Fruit fly (Drosophila melanogaster) whole organism, embryonic: ENCODE data around the gene CG6733.

Source experiments
- Atf3 ChIP-seq: fragments of 200-800 bp; sonication (Bioruptor generic); optimal IDR thresholded peaks from 3 replicates; lab custom pipeline; 2016; ENCODE audit warnings: missing biosample characterization, missing genetic modification characterization
- Blimp-1 ChIP-seq: fragments of 200-800 bp; sonication (Bioruptor generic); optimal IDR thresholded peaks from 3 replicates; lab custom pipeline; 2018; ENCODE audit warnings: missing biosample characterization, missing genetic modification characterization, mild to moderate bottlenecking, moderate library complexity, missing genetic modification reagents
- CG10959 ChIP-seq: fragments of 200-800 bp; sonication (Bioruptor generic); IDR thresholded peaks from 2 replicates; pipeline ENCODE4 v1.3.6; 2022; ENCODE audit warnings: missing biosample characterization, missing genetic modification characterization
- CG12299 ChIP-seq: fragments of 200-800 bp; sonication (Bioruptor generic); optimal IDR thresholded peaks from 2 replicates; lab custom pipeline; 2018; ENCODE audit warnings: missing biosample characterization, mild to moderate bottlenecking, missing genetic modification characterization
- CG13123 ChIP-seq: fragments of 200-800 bp; sonication (Bioruptor generic); optimal IDR thresholded peaks from 2 replicates; lab custom pipeline; 2016; ENCODE audit warnings: missing biosample characterization, missing genetic modification characterization
- CG13296 ChIP-seq: fragments of 200-800 bp; sonication (Bioruptor generic); optimal IDR thresholded peaks from 3 replicates; lab custom pipeline; 2018; ENCODE audit warnings: missing biosample characterization, mild to moderate bottlenecking, missing genetic modification characterization
- CG13624 ChIP-seq: fragments of 200-800 bp; sonication (Bioruptor generic); optimal IDR thresholded peaks from 2 replicates; lab custom pipeline; 2016; ENCODE audit warnings: missing biosample characterization, missing genetic modification characterization
- CG32767 ChIP-seq: fragments of 200-800 bp; sonication (Bioruptor generic); IDR thresholded peaks from 2 replicates; pipeline ENCODE4 v1.3.6; 2022; ENCODE audit warnings: missing biosample characterization, missing genetic modification characterization
- CG4328 ChIP-seq: fragments of 200-800 bp; sonication (Bioruptor generic); optimal IDR thresholded peaks from 3 replicates; lab custom pipeline; 2017; ENCODE audit warnings: missing biosample characterization, missing genetic modification reagents, missing genetic modification characterization
- CG4617 ChIP-seq: fragments of 200-800 bp; sonication (Bioruptor generic); optimal IDR thresholded peaks from 3 replicates; lab custom pipeline; 2016; ENCODE audit warnings: missing biosample characterization, missing genetic modification characterization, borderline replicate concordance
- CG4707 ChIP-seq: fragments of 200-800 bp; sonication (Bioruptor generic); optimal IDR thresholded peaks from 2 replicates; lab custom pipeline; 2018; ENCODE audit warnings: missing biosample characterization, mild to moderate bottlenecking, missing genetic modification characterization, moderate library complexity
- CG4730 ChIP-seq: fragments of 200-800 bp; sonication (Bioruptor generic); IDR thresholded peaks from 2 replicates; pipeline ENCODE4 v1.3.6; 2022; ENCODE audit warnings: missing biosample characterization, missing genetic modification characterization
- CG6175 ChIP-seq: fragments of 200-800 bp; sonication (Bioruptor generic); IDR thresholded peaks from 3 replicates; pipeline ENCODE4 v1.3.6; 2022; ENCODE audit warnings: missing biosample characterization, missing genetic modification characterization
- CG7271 ChIP-seq: fragments of 200-800 bp; sonication (Bioruptor generic); optimal IDR thresholded peaks from 2 replicates; lab custom pipeline; 2018; ENCODE audit warnings: missing biosample characterization, mild to moderate bottlenecking, missing genetic modification characterization, moderate library complexity
- CG7372 ChIP-seq: fragments of 200-800 bp; sonication (Bioruptor generic); IDR thresholded peaks from 2 replicates; pipeline ENCODE4 v1.3.6; 2022; ENCODE audit warnings: missing biosample characterization, missing genetic modification characterization
- CG7556 ChIP-seq: fragments of 200-800 bp; sonication (Bioruptor generic); optimal IDR thresholded peaks from 2 replicates; lab custom pipeline; 2017; ENCODE audit warnings: missing biosample characterization, mild to moderate bottlenecking, missing genetic modification characterization
- CG7963 ChIP-seq: fragments of 200-800 bp; sonication (Bioruptor generic); IDR thresholded peaks from 3 replicates; pipeline ENCODE4 v1.3.6; 2022; ENCODE audit warnings: missing biosample characterization, missing genetic modification characterization; ENCODE audit not compliant: partially characterized antibody
- CG8765 ChIP-seq: fragments of 200-800 bp; sonication (Bioruptor generic); IDR thresholded peaks from 2 replicates; pipeline ENCODE4 v1.3.6; 2022; ENCODE audit warnings: missing biosample characterization, missing genetic modification characterization
- CG9817 ChIP-seq: fragments of 200-800 bp; sonication (Bioruptor generic); optimal IDR thresholded peaks from 2 replicates; lab custom pipeline; 2018; ENCODE audit warnings: missing biosample characterization, mild to moderate bottlenecking, missing genetic modification characterization, moderate library complexity
- CTCF ChIP-seq: fragments of 200-800 bp; sonication (Bioruptor generic); optimal IDR thresholded peaks from 2 replicates; lab custom pipeline; 2017; ENCODE audit warnings: missing biosample characterization, mild to moderate bottlenecking, missing genetic modification characterization, moderate library complexity
- D ChIP-seq, 2 experiments: fragments of 200-800 bp in 1 of 2; fragments of >200 bp in 1 of 2; sonication (Bioruptor generic) in 1 of 2; optimal IDR thresholded peaks; 2 replicates in 1 of 2; 3 replicates in 1 of 2; lab custom pipeline; 2017; ENCODE audit warnings: mild to moderate bottlenecking in 1 of 2, missing biosample characterization in 1 of 2, missing genetic modification characterization in 1 of 2, missing genetic modification reagents in 1 of 2
- D19A ChIP-seq: fragments of 200-800 bp; optimal IDR thresholded peaks from 3 replicates; lab custom pipeline; 2019; ENCODE audit warnings: missing biosample characterization, mild to moderate bottlenecking, missing genetic modification characterization, moderate library complexity
- D19B ChIP-seq: fragments of 200-800 bp; sonication (Bioruptor generic); optimal IDR thresholded peaks from 2 replicates; lab custom pipeline; 2017; ENCODE audit warnings: missing biosample characterization, mild to moderate bottlenecking, missing genetic modification characterization
- Dp ChIP-seq: fragments of 200-800 bp; sonication (Bioruptor generic); optimal IDR thresholded peaks from 2 replicates; lab custom pipeline; 2018; ENCODE audit warnings: missing biosample characterization, mild to moderate bottlenecking, missing genetic modification characterization, moderate library complexity
- Eip74EF ChIP-seq, 2 experiments: fragments of 200-800 bp in 1 of 2; fragments of >200 bp in 1 of 2; sonication (Bioruptor generic) in 1 of 2; optimal IDR thresholded peaks; 2 replicates each; lab custom pipeline; 2017 to 2019; ENCODE audit warnings: missing biosample characterization in 2 of 2, missing genetic modification characterization in 2 of 2, mild to moderate bottlenecking in 1 of 2, moderate library complexity in 1 of 2
- Hey ChIP-seq: fragments of 200-800 bp; sonication (Bioruptor generic); optimal IDR thresholded peaks from 3 replicates; lab custom pipeline; 2018; ENCODE audit warnings: missing biosample characterization, mild to moderate bottlenecking, missing genetic modification characterization
- Hr39 ChIP-seq: fragments of >200 bp; optimal IDR thresholded peaks from 2 replicates; lab custom pipeline; 2017
- Hsf ChIP-seq: fragments of 200-800 bp; sonication (Bioruptor generic); optimal IDR thresholded peaks from 3 replicates; lab custom pipeline; 2016; ENCODE audit warnings: missing biosample characterization, missing genetic modification characterization
- Six4 ChIP-seq: fragments of 200-800 bp; sonication (Bioruptor generic); optimal IDR thresholded peaks from 2 replicates; lab custom pipeline; 2016; ENCODE audit warnings: missing biosample characterization, missing genetic modification characterization
- ap ChIP-seq: fragments of 200-800 bp; sonication (Bioruptor generic); IDR thresholded peaks from 2 replicates; pipeline ENCODE4 v1.3.6; 2022; ENCODE audit warnings: missing biosample characterization, missing genetic modification characterization
- ara ChIP-seq: fragments of 200-800 bp; sonication (Bioruptor generic); IDR thresholded peaks from 2 replicates; pipeline ENCODE4 v1.3.6; 2022; ENCODE audit warnings: missing biosample characterization, missing genetic modification characterization
- ato ChIP-seq: fragments of 200-800 bp; sonication (Bioruptor generic); IDR thresholded peaks from 2 replicates; pipeline ENCODE4 v1.3.6; 2022; ENCODE audit warnings: missing biosample characterization, missing genetic modification characterization; ENCODE audit not compliant: partially characterized antibody
- bab2 ChIP-seq: fragments of 200-800 bp; sonication (Bioruptor generic); optimal IDR thresholded peaks from 2 replicates; lab custom pipeline; 2016; ENCODE audit warnings: missing biosample characterization, missing genetic modification characterization
- bbx ChIP-seq: fragments of 200-800 bp; sonication (Bioruptor generic); IDR thresholded peaks from 2 replicates; pipeline ENCODE4 v1.3.6; 2022; ENCODE audit warnings: missing biosample characterization, missing genetic modification characterization; ENCODE audit not compliant: partially characterized antibody
- croc ChIP-seq: fragments of 200-800 bp; sonication (Bioruptor generic); conservative IDR thresholded peaks from 3 replicates; pipeline ENCODE4 v1.3.6; 2022; ENCODE audit warnings: missing biosample characterization, missing genetic modification characterization
- crol ChIP-seq: fragments of 200-800 bp; sonication (Bioruptor generic); IDR thresholded peaks from 2 replicates; pipeline ENCODE4 v1.3.6; 2022; ENCODE audit warnings: missing biosample characterization, missing genetic modification characterization
- dmrt99B ChIP-seq: fragments of 200-800 bp; sonication (Bioruptor generic); optimal IDR thresholded peaks from 2 replicates; lab custom pipeline; 2018; ENCODE audit warnings: missing biosample characterization, mild to moderate bottlenecking, missing genetic modification characterization, moderate library complexity
- dpn ChIP-seq, 2 experiments: fragments of 200-800 bp; sonication (Bioruptor generic); optimal IDR thresholded peaks; 3 replicates each; lab custom pipeline; 2016; ENCODE audit warnings: missing biosample characterization in 2 of 2, missing genetic modification characterization in 2 of 2
- ems ChIP-seq: fragments of 200-800 bp; sonication (Bioruptor generic); optimal IDR thresholded peaks from 3 replicates; lab custom pipeline; 2016; ENCODE audit warnings: missing biosample characterization, missing genetic modification characterization
- en ChIP-seq: fragments of 200-800 bp; sonication (Bioruptor generic); optimal IDR thresholded peaks from 2 replicates; lab custom pipeline; 2016; ENCODE audit warnings: missing biosample characterization, missing genetic modification characterization
- exex ChIP-seq: fragments of 200-800 bp; sonication (Bioruptor generic); optimal IDR thresholded peaks from 4 replicates; lab custom pipeline; 2018; ENCODE audit warnings: missing biosample characterization, mild to moderate bottlenecking, missing genetic modification characterization, moderate library complexity
- fru ChIP-seq: fragments of >200 bp; optimal IDR thresholded peaks from 2 replicates; lab custom pipeline; 2017
- gcm ChIP-seq: fragments of 200-800 bp; sonication (Bioruptor generic); optimal IDR thresholded peaks from 2 replicates; lab custom pipeline; 2019; ENCODE audit warnings: missing biosample characterization, mild to moderate bottlenecking, missing genetic modification characterization, moderate library complexity
- gfzf ChIP-seq: fragments of 200-800 bp; sonication (Bioruptor generic); optimal IDR thresholded peaks from 2 replicates; lab custom pipeline; 2016; ENCODE audit warnings: missing biosample characterization, mild to moderate bottlenecking, missing genetic modification characterization, moderate library complexity
- gsb ChIP-seq: fragments of 200-800 bp; sonication (Bioruptor generic); IDR thresholded peaks from 2 replicates; pipeline ENCODE4 v1.3.6; 2022; ENCODE audit warnings: missing biosample characterization, missing genetic modification characterization
- pan ChIP-seq, 4 experiments: fragments of >200 bp in 3 of 4; fragments of 200-800 bp in 1 of 4; sonication (Bioruptor generic) in 1 of 4; optimal IDR thresholded peaks in 3 of 4; IDR thresholded peaks in 1 of 4; 2 replicates each; pipeline versions ENCODE4 v1.3.6 to Lab custom; 2017 to 2022; ENCODE audit warnings: missing biosample characterization in 2 of 4, missing genetic modification characterization in 2 of 4, mixed read lengths in 1 of 4
- pros ChIP-seq: fragments of 200-800 bp; sonication (Bioruptor generic); optimal IDR thresholded peaks from 3 replicates; lab custom pipeline; 2019; ENCODE audit warnings: missing biosample characterization, mild to moderate bottlenecking, missing genetic modification characterization, moderate library complexity
- sr ChIP-seq: fragments of 200-800 bp; sonication (Bioruptor generic); IDR thresholded peaks from 3 replicates; pipeline ENCODE4 v1.3.6; 2022; ENCODE audit warnings: missing biosample characterization, missing genetic modification characterization
- trem ChIP-seq: fragments of 200-800 bp; optimal IDR thresholded peaks from 3 replicates; lab custom pipeline; 2019; ENCODE audit warnings: missing biosample characterization, mild to moderate bottlenecking, missing genetic modification characterization, moderate library complexity

CG6733 gene

dm6 chr3R:23053936-23054335, 43.6 kb upstream of the CG6733 start, which contains the start of gene p53 (continued):
- TF ChIP-seq sr (GFP tag; lab: Robert Waterston, UW), result peak; percentile 71; the same call in 1 of the 3 replicates
- peak; percentile 37; the same call in 1 of the 2 replicates for TF ChIP-seq ap (GFP tag; lab: Robert Waterston, UW)
- peak; percentile 25; the same call in 2 of the 3 replicates for TF ChIP-seq croc (GFP tag; lab: Robert Waterston, UW)
- TF ChIP-seq CG8765 (GFP tag; lab: Robert Waterston, UW), result peak; percentile 26; the same call in 1 of the 2 replicates
- no peak for TF ChIP-seq pan (optimal IDR thresholded peaks at IDR 0.05; lab: Kevin White, UChicago)
- TF ChIP-seq pan (GFP tag; optimal IDR thresholded peaks at IDR 0.05 in 1 of 2, IDR thresholded peaks at IDR 0.05 in 1 of 2), result peak in 1 of 2 experiments; percentile 73
- no peak for TF ChIP-seq fru (lab: Kevin White, UChicago)
- TF ChIP-seq CG10959 (GFP tag; lab: Robert Waterston, UW), result no peak
- peak; percentile 84 for TF ChIP-seq CG13624
- TF ChIP-seq D19B (GFP tag; lab: Kevin White, UChicago), result peak; percentile 64
- TF ChIP-seq CG4328 (GFP tag; lab: Kevin White, UChicago), result peak; percentile 67
- TF ChIP-seq gcm, result peak; percentile 17
- peak; percentile 44; the same call in 1 of the 3 replicates for TF ChIP-seq CG7963
- TF ChIP-seq D19A (tag; lab: Kevin White, UChicago), result no peak
- TF ChIP-seq exex (tag; lab: Kevin White, UChicago), result peak; percentile 32
- TF ChIP-seq ems (GFP tag; lab: Kevin White, UChicago), result peak; percentile 66
- TF ChIP-seq Eip74EF (GFP tag; optimal IDR thresholded peaks at IDR 0.05; lab: Kevin White, UChicago), result peak in 1 of 2 experiments; percentile 27
- TF ChIP-seq Dp (GFP tag; lab: Kevin White, UChicago), result peak; percentile 84
- TF ChIP-seq Blimp-1 (GFP tag; lab: Kevin White, UChicago), result peak; percentile 41
- peak; percentile 54 for TF ChIP-seq CTCF
- TF ChIP-seq trem (tag; lab: Kevin White, UChicago), result peak; percentile 70
- peak; percentile 21 for TF ChIP-seq CG4617 (GFP tag; lab: Kevin White, UChicago)
- TF ChIP-seq en, result peak; percentile 37
- peak; percentile 55 for TF ChIP-seq CG4730 (GFP tag; lab: Robert Waterston, UW)
- TF ChIP-seq CG9817 (tag; lab: Kevin White, UChicago), result peak; percentile 66
- TF ChIP-seq Hsf, result peak; percentile 83
- TF ChIP-seq ato (GFP tag; lab: Robert Waterston, UW), result peak; percentile 70
- TF ChIP-seq CG6175, result 0 out of 3 replicates have a peak, but pooled peaks have one; percentile 42
- TF ChIP-seq CG7556 (GFP tag; lab: Kevin White, UChicago), result peak; percentile 33
- peak; percentile 50 to 82 for TF ChIP-seq dpn (GFP tag; optimal IDR thresholded peaks at IDR 0.05; lab: Kevin White, UChicago)
- TF ChIP-seq crol (GFP tag; lab: Robert Waterston, UW), result no peak
- peak; percentile 77 for TF ChIP-seq CG4707 (GFP tag; lab: Kevin White, UChicago)
- TF ChIP-seq bbx (GFP tag; lab: Robert Waterston, UW), result peak; percentile 81
- 0 out of 2 replicates have a peak, but pooled peaks have one; percentile 43 for TF ChIP-seq CG32767
- TF ChIP-seq bab2 (GFP tag; lab: Kevin White, UChicago), result peak; percentile 41
- no peak for TF ChIP-seq Hey (tag; lab: Kevin White, UChicago)
- TF ChIP-seq ara (GFP tag; lab: Robert Waterston, UW), result peak; percentile 54; the same call in 1 of the 2 replicates
- TF ChIP-seq dmrt99B (tag; lab: Kevin White, UChicago), result no peak
- TF ChIP-seq D (optimal IDR thresholded peaks at IDR 0.05; lab: Kevin White, UChicago), result no peak
- peak; percentile 62 for TF ChIP-seq D (GFP tag; optimal IDR thresholded peaks at IDR 0.05; lab: Kevin White, UChicago)
- peak; percentile 49; the same call in 1 of the 2 replicates for TF ChIP-seq CG7372 (GFP tag; lab: Robert Waterston, UW)
- peak; percentile 35 for TF ChIP-seq CG13123 (GFP tag; lab: Kevin White, UChicago)
- TF ChIP-seq Hr39, result no peak
- peak; percentile 2 for TF ChIP-seq Six4 (GFP tag; lab: Kevin White, UChicago)
- TF ChIP-seq gfzf (GFP tag; lab: Kevin White, UChicago), result peak; percentile 4
- TF ChIP-seq Atf3 (GFP tag; lab: Kevin White, UChicago), result peak; percentile 59
- no peak for TF ChIP-seq pros (GFP tag; lab: Kevin White, UChicago)
- peak; percentile 76 for TF ChIP-seq CG13296 (GFP tag; lab: Kevin White, UChicago)
- TF ChIP-seq CG7271 (tag; lab: Kevin White, UChicago), result peak; percentile 83
- no peak for TF ChIP-seq CG12299 (tag; lab: Kevin White, UChicago)
- TF ChIP-seq gsb (GFP tag; lab: Robert Waterston, UW), result peak; percentile 65
